Fruit fly (Drosophila melanogaster) whole organism, embryonic: ENCODE data around the gene CG7298.

Experiments
- Antp ChIP-seq: fragments of 200-800 bp; sonication (Bioruptor generic); optimal IDR thresholded peaks from 3 replicates; lab custom pipeline; 2016; ENCODE audit warnings: missing biosample characterization, missing genetic modification characterization
- Awh ChIP-seq: fragments of 200-800 bp; sonication (Bioruptor generic); IDR thresholded peaks from 2 replicates; pipeline ENCODE4, ENCODE4 v1.3.6; 2022; ENCODE audit warnings: missing biosample characterization, missing genetic modification characterization
- BEAF-32 ChIP-seq: fragments of 200-800 bp; sonication (Bioruptor generic); optimal IDR thresholded peaks from 3 replicates; lab custom pipeline; 2017; ENCODE audit warnings: missing biosample characterization, missing genetic modification characterization, mild to moderate bottlenecking, moderate library complexity, missing genetic modification reagents
- CG1024 ChIP-seq: fragments of 200-800 bp; sonication (Bioruptor generic); IDR thresholded peaks from 2 replicates; pipeline ENCODE4 v1.3.6; 2022; ENCODE audit warnings: missing biosample characterization, missing genetic modification characterization
- CG10543 ChIP-seq: fragments of 200-800 bp; sonication (Bioruptor generic); optimal IDR thresholded peaks from 3 replicates; lab custom pipeline; 2017; ENCODE audit warnings: missing biosample characterization, mild to moderate bottlenecking, missing genetic modification characterization, moderate library complexity
- CG11247 ChIP-seq: fragments of 200-800 bp; sonication (Bioruptor generic); IDR thresholded peaks from 2 replicates; pipeline ENCODE4 v1.3.6; 2022; ENCODE audit warnings: missing biosample characterization, missing genetic modification characterization
- CG12659 ChIP-seq: fragments of 200-800 bp; sonication (Bioruptor generic); optimal IDR thresholded peaks from 3 replicates; lab custom pipeline; 2017; ENCODE audit warnings: mild to moderate bottlenecking, missing biosample characterization, missing genetic modification reagents, missing genetic modification characterization
- CG12744 ChIP-seq: fragments of 200-800 bp; sonication (Bioruptor generic); optimal IDR thresholded peaks from 2 replicates; lab custom pipeline; 2016; ENCODE audit warnings: missing biosample characterization, missing genetic modification characterization
- CG12769 ChIP-seq: fragments of 200-800 bp; sonication (Bioruptor generic); optimal IDR thresholded peaks from 2 replicates; lab custom pipeline; 2019; ENCODE audit warnings: missing biosample characterization, mild to moderate bottlenecking, missing genetic modification characterization, moderate library complexity
- CG14667 ChIP-seq: fragments of 200-800 bp; sonication (Bioruptor generic); IDR thresholded peaks from 2 replicates; pipeline ENCODE4 v1.3.6; 2022; ENCODE audit warnings: missing biosample characterization, missing genetic modification characterization
- CG15269 ChIP-seq: fragments of 200-800 bp; sonication (Bioruptor generic); optimal IDR thresholded peaks from 2 replicates; lab custom pipeline; 2018; ENCODE audit warnings: missing biosample characterization, mild to moderate bottlenecking, missing genetic modification characterization, moderate library complexity
- CG15696 ChIP-seq: fragments of 200-800 bp; sonication (Bioruptor generic); optimal IDR thresholded peaks from 2 replicates; lab custom pipeline; 2019; ENCODE audit warnings: missing biosample characterization, mild to moderate bottlenecking, missing genetic modification characterization, moderate library complexity
- CG17568 ChIP-seq: fragments of 200-800 bp; sonication (Bioruptor generic); optimal IDR thresholded peaks from 2 replicates; lab custom pipeline; 2018; ENCODE audit warnings: missing biosample characterization, mild to moderate bottlenecking, missing genetic modification characterization, moderate library complexity
- CG2129 ChIP-seq: fragments of 200-800 bp; sonication (Bioruptor generic); IDR thresholded peaks from 2 replicates; pipeline ENCODE4 v1.3.6; 2022; ENCODE audit warnings: missing biosample characterization, missing genetic modification characterization; ENCODE audit not compliant: partially characterized antibody
- CG31224 ChIP-seq: fragments of 200-800 bp; sonication (Bioruptor generic); IDR thresholded peaks from 2 replicates; pipeline ENCODE4 v1.3.6; 2022; ENCODE audit warnings: missing biosample characterization, missing genetic modification characterization
- CG31365 ChIP-seq: fragments of 200-800 bp; sonication (Bioruptor generic); optimal IDR thresholded peaks from 2 replicates; lab custom pipeline; 2018; ENCODE audit warnings: missing biosample characterization, mild to moderate bottlenecking, missing genetic modification characterization
- CG3163 ChIP-seq: fragments of 200-800 bp; sonication (Bioruptor generic); optimal IDR thresholded peaks from 3 replicates; lab custom pipeline; 2016; ENCODE audit warnings: missing biosample characterization, missing genetic modification characterization
- CG33213 ChIP-seq: fragments of 200-800 bp; sonication (Bioruptor generic); optimal IDR thresholded peaks from 3 replicates; lab custom pipeline; 2016; ENCODE audit warnings: missing biosample characterization, missing genetic modification characterization
- CG6689 ChIP-seq: fragments of 200-800 bp; sonication (Bioruptor generic); IDR thresholded peaks from 2 replicates; pipeline ENCODE4 v1.3.6; 2022; ENCODE audit warnings: missing biosample characterization, missing genetic modification characterization
- CG6813 ChIP-seq: fragments of 200-800 bp; sonication (Bioruptor generic); optimal IDR thresholded peaks from 2 replicates; lab custom pipeline; 2017; ENCODE audit warnings: missing biosample characterization, missing genetic modification characterization, mild to moderate bottlenecking, moderate library complexity, missing genetic modification reagents
- CG7839 ChIP-seq: fragments of 200-800 bp; sonication (Bioruptor generic); optimal IDR thresholded peaks from 3 replicates; lab custom pipeline; 2018; ENCODE audit warnings: missing biosample characterization, mild to moderate bottlenecking, missing genetic modification characterization, moderate library complexity
- CG9609 ChIP-seq: fragments of 200-800 bp; sonication (Bioruptor generic); optimal IDR thresholded peaks from 3 replicates; lab custom pipeline; 2016; ENCODE audit warnings: missing biosample characterization, missing genetic modification characterization
- CG9876 ChIP-seq: fragments of 200-800 bp; sonication (Bioruptor generic); optimal IDR thresholded peaks from 2 replicates; lab custom pipeline; 2016; ENCODE audit warnings: missing biosample characterization, missing genetic modification characterization
- Dref ChIP-seq: fragments of 200-800 bp; sonication (Bioruptor generic); IDR thresholded peaks from 2 replicates; pipeline ENCODE4 v1.3.6; 2022; ENCODE audit warnings: missing biosample characterization, missing genetic modification characterization
- Drgx ChIP-seq: fragments of 200-800 bp; sonication (Bioruptor generic); IDR thresholded peaks from 2 replicates; pipeline ENCODE4 v1.3.6; 2022; ENCODE audit warnings: missing biosample characterization, missing genetic modification characterization
- Ets97D ChIP-seq: fragments of 200-800 bp; sonication (Bioruptor generic); optimal IDR thresholded peaks from 3 replicates; lab custom pipeline; 2016; ENCODE audit warnings: missing biosample characterization, missing genetic modification characterization
- GATAe ChIP-seq: fragments of 200-800 bp; sonication (Bioruptor generic); conservative IDR thresholded peaks from 2 replicates; pipeline ENCODE4 v1.3.6; 2022; ENCODE audit warnings: missing biosample characterization, missing genetic modification characterization
- Hr78 ChIP-seq, 2 experiments: fragments of 200-800 bp in 1 of 2; fragments of >200 bp in 1 of 2; sonication (Bioruptor generic) in 1 of 2; optimal IDR thresholded peaks; 2 replicates each; lab custom pipeline; 2017 to 2019; ENCODE audit warnings: missing biosample characterization in 2 of 2, missing genetic modification characterization in 2 of 2, mild to moderate bottlenecking in 1 of 2, moderate library complexity in 1 of 2
- Meics ChIP-seq: fragments of 200-800 bp; sonication (Bioruptor generic); optimal IDR thresholded peaks from 2 replicates; lab custom pipeline; 2017; ENCODE audit warnings: missing biosample characterization, mild to moderate bottlenecking, missing genetic modification characterization
- Mes4 ChIP-seq: fragments of 200-800 bp; sonication (Bioruptor generic); optimal IDR thresholded peaks from 2 replicates; lab custom pipeline; 2016; ENCODE audit warnings: missing biosample characterization, missing genetic modification characterization
- NFAT ChIP-seq: fragments of 200-800 bp; sonication (Bioruptor generic); IDR thresholded peaks from 2 replicates; pipeline ENCODE4 v1.3.6; 2022; ENCODE audit warnings: missing biosample characterization, missing genetic modification characterization
- Neu2 ChIP-seq: fragments of 200-800 bp; sonication (Bioruptor generic); optimal IDR thresholded peaks from 3 replicates; lab custom pipeline; 2016; ENCODE audit warnings: missing biosample characterization, missing genetic modification characterization, borderline replicate concordance
- Opbp ChIP-seq: fragments of 200-800 bp; sonication (Bioruptor generic); IDR thresholded peaks from 3 replicates; pipeline ENCODE4 v1.3.6; 2022; ENCODE audit warnings: missing biosample characterization, missing genetic modification characterization; ENCODE audit not compliant: partially characterized antibody
- ac ChIP-seq: fragments of 200-800 bp; sonication (Bioruptor generic); optimal IDR thresholded peaks from 3 replicates; lab custom pipeline; 2017; ENCODE audit warnings: missing biosample characterization, mild to moderate bottlenecking, missing genetic modification characterization
- emc ChIP-seq: fragments of 200-800 bp; sonication (Bioruptor generic); optimal IDR thresholded peaks from 2 replicates; lab custom pipeline; 2016; ENCODE audit warnings: missing biosample characterization, missing genetic modification characterization
- ewg ChIP-seq: fragments of 200-800 bp; sonication (Bioruptor generic); optimal IDR thresholded peaks from 3 replicates; lab custom pipeline; 2017; ENCODE audit warnings: mild to moderate bottlenecking, missing biosample characterization, missing genetic modification reagents, missing genetic modification characterization
- gro ChIP-seq: fragments of 200-800 bp; sonication (Bioruptor generic); optimal IDR thresholded peaks from 2 replicates; lab custom pipeline; 2016; ENCODE audit warnings: missing biosample characterization, missing genetic modification characterization
- h ChIP-seq: fragments of >200 bp; optimal IDR thresholded peaks from 2 replicates; lab custom pipeline; 2017
- ind ChIP-seq: fragments of 200-800 bp; sonication (Bioruptor generic); optimal IDR thresholded peaks from 3 replicates; lab custom pipeline; 2016; ENCODE audit warnings: missing biosample characterization, missing genetic modification characterization
- jumu ChIP-seq: fragments of 200-800 bp; sonication (Bioruptor generic); optimal IDR thresholded peaks from 3 replicates; lab custom pipeline; 2016; ENCODE audit warnings: missing biosample characterization, missing genetic modification characterization
- nerfin-2 ChIP-seq: fragments of 200-800 bp; sonication (Bioruptor generic); IDR thresholded peaks from 2 replicates; pipeline ENCODE4 v1.3.6; 2022; ENCODE audit warnings: missing biosample characterization, missing genetic modification characterization; ENCODE audit not compliant: partially characterized antibody
- odd ChIP-seq: fragments of 200-800 bp; sonication (Bioruptor generic); optimal IDR thresholded peaks from 2 replicates; lab custom pipeline; 2017; ENCODE audit warnings: missing biosample characterization, mild to moderate bottlenecking, missing genetic modification characterization
- repo ChIP-seq: fragments of 200-800 bp; sonication (Bioruptor generic); optimal IDR thresholded peaks from 2 replicates; lab custom pipeline; 2016; ENCODE audit warnings: missing biosample characterization, missing genetic modification characterization
- salm ChIP-seq: fragments of 200-800 bp; sonication (Bioruptor generic); optimal IDR thresholded peaks from 2 replicates; lab custom pipeline; 2018; ENCODE audit warnings: missing biosample characterization, mild to moderate bottlenecking, missing genetic modification characterization
- sima ChIP-seq: fragments of 200-800 bp; sonication (Bioruptor generic); optimal IDR thresholded peaks from 2 replicates; lab custom pipeline; 2016; ENCODE audit warnings: missing biosample characterization, missing genetic modification characterization
- slp2 ChIP-seq: fragments of 200-800 bp; sonication (Bioruptor generic); optimal IDR thresholded peaks from 2 replicates; lab custom pipeline; 2016; ENCODE audit warnings: missing biosample characterization, missing genetic modification characterization
- tgo ChIP-seq: fragments of 200-800 bp; sonication (Bioruptor generic); IDR thresholded peaks from 3 replicates; pipeline ENCODE4 v1.3.6; 2022; ENCODE audit warnings: missing biosample characterization, missing genetic modification characterization
- vfl ChIP-seq: fragments of 200-800 bp; sonication (Bioruptor generic); optimal IDR thresholded peaks from 2 replicates; lab custom pipeline; 2016; ENCODE audit warnings: missing biosample characterization, missing genetic modification characterization
- z ChIP-seq: fragments of 200-800 bp; sonication (Bioruptor generic); IDR thresholded peaks from 3 replicates; pipeline ENCODE4 v1.3.6; 2022; ENCODE audit warnings: missing biosample characterization, missing genetic modification characterization
- zen2 ChIP-seq: fragments of 200-800 bp; sonication (Bioruptor generic); IDR thresholded peaks from 3 replicates; pipeline ENCODE4 v1.3.6; 2022; ENCODE audit warnings: missing biosample characterization, missing genetic modification characterization; ENCODE audit not compliant: partially characterized antibody
- zfh2 ChIP-seq: fragments of 200-800 bp; sonication (Bioruptor generic); optimal IDR thresholded peaks from 2 replicates; lab custom pipeline; 2016; ENCODE audit warnings: missing biosample characterization, missing genetic modification characterization

The CG7298 gene

dm6 chr3L:20195875-20196274, 7.6 kb downstream of the CG7298 start (continued):
- peak; percentile 52; the same call in 1 of the 2 replicates for TF ChIP-seq CG14667
- peak; percentile 40; the same call in 1 of the 3 replicates for TF ChIP-seq tgo (GFP tag; lab: Robert Waterston, UW)
- TF ChIP-seq gro (GFP tag; lab: Kevin White, UChicago), result no peak
- TF ChIP-seq odd (GFP tag; lab: Kevin White, UChicago), result no peak
- TF ChIP-seq zfh2 (GFP tag; lab: Kevin White, UChicago), result no peak
- no peak for TF ChIP-seq CG12744 (GFP tag; lab: Kevin White, UChicago)
- TF ChIP-seq z (GFP tag; lab: Robert Waterston, UW), result peak; percentile 82
- TF ChIP-seq CG31365 (tag; lab: Kevin White, UChicago), result no peak
- TF ChIP-seq slp2 (GFP tag; lab: Kevin White, UChicago), result peak; percentile 41
- peak; percentile 58; the same call in 1 of the 2 replicates for TF ChIP-seq Awh
- TF ChIP-seq CG11247 (GFP tag; lab: Robert Waterston, UW), result peak; percentile 52; the same call in 1 of the 2 replicates
- no peak for TF ChIP-seq ac (GFP tag; lab: Kevin White, UChicago)
- no peak for TF ChIP-seq Opbp (GFP tag; lab: Robert Waterston, UW)
- no peak for TF ChIP-seq BEAF-32 (GFP tag; lab: Kevin White, UChicago)
- TF ChIP-seq CG15269 (tag; lab: Kevin White, UChicago), result peak; percentile 54
- TF ChIP-seq Antp, result peak; percentile 76
- peak; percentile 39 for TF ChIP-seq CG33213 (GFP tag; lab: Kevin White, UChicago)
- TF ChIP-seq Hr78 (GFP tag; optimal IDR thresholded peaks at IDR 0.05; lab: Kevin White, UChicago), result peak in 1 of 2 experiments; percentile 56
- peak; percentile 37 for TF ChIP-seq CG12659
- no peak for TF ChIP-seq zen2 (GFP tag; lab: Robert Waterston, UW)
- no peak for TF ChIP-seq CG17568 (GFP tag; lab: Kevin White, UChicago)
- peak; percentile 69 for TF ChIP-seq CG6689 (GFP tag; lab: Robert Waterston, UW)
- TF ChIP-seq ind (GFP tag; lab: Kevin White, UChicago), result peak; percentile 68
- no peak for TF ChIP-seq nerfin-2 (GFP tag; lab: Robert Waterston, UW)
- no peak for TF ChIP-seq h (lab: Kevin White, UChicago)
- TF ChIP-seq GATAe (GFP tag; lab: Robert Waterston, UW), result no peak
- 0 out of 2 replicates have a peak, but pooled peaks have one; percentile 44 for TF ChIP-seq CG1024
- peak; percentile 13 for TF ChIP-seq Meics
- TF ChIP-seq CG9609 (GFP tag; lab: Kevin White, UChicago), result no peak
- TF ChIP-seq jumu (GFP tag; lab: Kevin White, UChicago), result peak; percentile 54
- no peak for TF ChIP-seq CG31224 (GFP tag; lab: Robert Waterston, UW)
- TF ChIP-seq vfl (GFP tag; lab: Kevin White, UChicago), result no peak
- TF ChIP-seq Drgx (GFP tag; lab: Robert Waterston, UW), result peak; percentile 88
- TF ChIP-seq CG9876, result no peak
- TF ChIP-seq CG12769 (tag; lab: Kevin White, UChicago), result peak; percentile 55
- peak; percentile 31; the same call in 1 of the 2 replicates for TF ChIP-seq NFAT (GFP tag; lab: Robert Waterston, UW)
- TF ChIP-seq CG7839 (tag; lab: Kevin White, UChicago), result peak; percentile 74
- TF ChIP-seq CG6813 (GFP tag; lab: Kevin White, UChicago), result peak; percentile 53
- TF ChIP-seq salm (tag; lab: Kevin White, UChicago), result peak; percentile 56
- TF ChIP-seq ewg (GFP tag; lab: Kevin White, UChicago), result peak; percentile 35
- TF ChIP-seq sima, result no peak
- no peak for TF ChIP-seq CG10543 (GFP tag; lab: Kevin White, UChicago)
- TF ChIP-seq Dref (GFP tag; lab: Robert Waterston, UW), result no peak
- TF ChIP-seq repo, result no peak
- TF ChIP-seq CG15696 (tag; lab: Kevin White, UChicago), result peak; percentile 1
- TF ChIP-seq Mes4 (GFP tag; lab: Kevin White, UChicago), result peak; percentile 34
- peak; percentile 23 for TF ChIP-seq CG3163
- TF ChIP-seq Ets97D (GFP tag; lab: Kevin White, UChicago), result no peak
- TF ChIP-seq emc (GFP tag; lab: Kevin White, UChicago), result no peak
- no peak for TF ChIP-seq CG2129
- TF ChIP-seq Neu2, result no peak
